Worm (Caenorhabditis elegans) whole organism, early embryonic: ENCODE results near the gene spcs-2.
A peak's percentile ranks its signal among the peaks of the same experiment; 100 is the strongest.

Source experiments
- ama-1 ChIP-seq: fragments of 150-350 bp; optimal IDR thresholded peaks from 2 replicates; lab custom pipeline; 2014
- ceh-36 ChIP-seq: sonication (generic microtip); optimal IDR thresholded peaks from 2 replicates; lab custom pipeline; 2016; ENCODE audit warnings: missing genetic modification characterization, inconsistent platforms, missing compliant biosample characterization
- flt-1 ChIP-seq: fragments of 200-800 bp; sonication (Bioruptor generic); IDR thresholded peaks from 2 replicates; pipeline ENCODE4 v1.3.6; 2022; ENCODE audit warnings: missing genetic modification characterization, missing compliant biosample characterization
- hmg-4 ChIP-seq: fragments of 200-800 bp; sonication (Bioruptor generic); optimal IDR thresholded peaks from 2 replicates; lab custom pipeline; 2018; ENCODE audit warnings: mild to moderate bottlenecking, missing genetic modification characterization, missing compliant biosample characterization
- tra-4 ChIP-seq: sonication (generic microtip); optimal IDR thresholded peaks from 2 replicates; lab custom pipeline; 2017; ENCODE audit warnings: missing genetic modification characterization, missing compliant biosample characterization

- TF ChIP-seq flt-1 (GFP tag; lab: Robert Waterston, UW) (0 out of 2 replicates have a peak, but pooled peaks have one; percentile 48), ceh-36 (tag; lab: Kevin White, UChicago) (no peak), hmg-4 (GFP tag; lab: Kevin White, UChicago) (peak; percentile 64), ama-1 (lab: Kevin White, UChicago) (no peak), tra-4 (tag; lab: Kevin White, UChicago) (no peak)
Measured at ce11 chrIII:12894207-12894606, 19.4 kb downstream of the spcs-2 start.
